Worm (Caenorhabditis elegans) whole organism, young adult: ENCODE results near the gene clec-166.
A peak's percentile ranks its signal among the peaks of the same experiment; 100 is the strongest.

ENCODE experiments used
- C17E4.6 ChIP-seq: fragments of 200-800 bp; sonication (Bioruptor generic); IDR thresholded peaks from 2 replicates; pipeline ENCODE4 v1.3.6; 2022; ENCODE audit warnings: missing genetic modification reagents, missing genetic modification characterization, missing compliant biosample characterization
- F22D6.2 ChIP-seq: sonication (generic microtip); optimal IDR thresholded peaks from 2 replicates; lab custom pipeline; 2016; ENCODE audit warnings: mild to moderate bottlenecking, missing genetic modification characterization, missing compliant biosample characterization
- F23B12.7 ChIP-seq: sonication (generic microtip); optimal IDR thresholded peaks from 2 replicates; lab custom pipeline; 2017; ENCODE audit warnings: missing genetic modification characterization, mild to moderate bottlenecking, missing compliant biosample characterization, antibody characterized with exemption, moderate library complexity; ENCODE audit not compliant: insufficient read depth
- F33H1.4 ChIP-seq: fragments of 200-800 bp; sonication (Bioruptor generic); IDR thresholded peaks from 2 replicates; pipeline ENCODE4 v1.3.6; 2022; ENCODE audit warnings: missing genetic modification reagents, missing genetic modification characterization, missing compliant biosample characterization
- F49E8.2 ChIP-seq: sonication (generic microtip); optimal IDR thresholded peaks from 3 replicates; lab custom pipeline; 2017; ENCODE audit warnings: missing genetic modification characterization, mild to moderate bottlenecking, missing compliant biosample characterization, antibody characterized with exemption, moderate library complexity; ENCODE audit not compliant: insufficient read depth
- F55B11.4 ChIP-seq: sonication (generic microtip); optimal IDR thresholded peaks from 2 replicates; lab custom pipeline; 2016; ENCODE audit warnings: missing compliant biosample characterization, missing genetic modification characterization, borderline replicate concordance; ENCODE audit not compliant: insufficient read depth
- F57A8.1 ChIP-seq: fragments of 200-800 bp; sonication (Bioruptor generic); optimal IDR thresholded peaks from 2 replicates; lab custom pipeline; 2018; ENCODE audit warnings: mild to moderate bottlenecking, missing genetic modification characterization, moderate library complexity, missing compliant biosample characterization
- Y95B8A.8 ChIP-seq: fragments of 200-800 bp; sonication (Bioruptor generic); IDR thresholded peaks from 2 replicates; pipeline ENCODE4 v1.3.6; 2022; ENCODE audit warnings: missing genetic modification reagents, missing genetic modification characterization, missing compliant biosample characterization
- aptf-3 ChIP-seq: fragments of 200-800 bp; sonication (Bioruptor generic); IDR thresholded peaks from 2 replicates; pipeline ENCODE4 v1.3.6; 2022; ENCODE audit warnings: missing genetic modification characterization, missing compliant biosample characterization
- attf-3 ChIP-seq: fragments of 200-800 bp; sonication (Bioruptor generic); conservative IDR thresholded peaks from 2 replicates; pipeline ENCODE4 v1.3.6; 2022; ENCODE audit warnings: missing genetic modification reagents, missing genetic modification characterization, missing compliant biosample characterization
- attf-5 ChIP-seq: fragments of 200-800 bp; sonication (Bioruptor generic); optimal IDR thresholded peaks from 2 replicates; lab custom pipeline; 2018; ENCODE audit warnings: mild to moderate bottlenecking, missing genetic modification characterization, missing compliant biosample characterization
- attf-6 ChIP-seq: fragments of 200-800 bp; sonication (Bioruptor generic); IDR thresholded peaks from 2 replicates; pipeline ENCODE4 v1.3.6; 2022; ENCODE audit warnings: missing genetic modification reagents, missing genetic modification characterization, missing compliant biosample characterization
- bed-1 ChIP-seq: fragments of 200-800 bp; sonication (Bioruptor generic); IDR thresholded peaks from 2 replicates; pipeline ENCODE4 v1.3.6; 2022; ENCODE audit warnings: missing genetic modification reagents, missing genetic modification characterization, missing compliant biosample characterization
- bed-2 ChIP-seq: fragments of 200-800 bp; sonication (Bioruptor generic); IDR thresholded peaks from 2 replicates; pipeline ENCODE4 v1.3.6; 2022; ENCODE audit warnings: missing genetic modification reagents, missing genetic modification characterization, missing compliant biosample characterization
- ceh-27 ChIP-seq: fragments of 200-800 bp; sonication (Bioruptor generic); optimal IDR thresholded peaks from 2 replicates; lab custom pipeline; 2018; ENCODE audit warnings: mild to moderate bottlenecking, missing genetic modification characterization, moderate library complexity, missing compliant biosample characterization
- ceh-40 ChIP-seq: fragments of 200-800 bp; sonication (Bioruptor generic); IDR thresholded peaks from 2 replicates; pipeline ENCODE4 v1.3.6; 2022; ENCODE audit warnings: missing genetic modification characterization, missing compliant biosample characterization
- egrh-3 ChIP-seq: fragments of 200-800 bp; sonication (Bioruptor generic); IDR thresholded peaks from 2 replicates; pipeline ENCODE4 v1.3.6; 2022; ENCODE audit warnings: missing genetic modification reagents, missing genetic modification characterization, missing compliant biosample characterization
- gei-17 ChIP-seq: fragments of 200-800 bp; sonication (Bioruptor generic); optimal IDR thresholded peaks from 2 replicates; lab custom pipeline; 2018; ENCODE audit warnings: mild to moderate bottlenecking, missing genetic modification characterization, missing compliant biosample characterization
- him-1 ChIP-seq: sonication (generic microtip); optimal IDR thresholded peaks from 2 replicates; lab custom pipeline; 2016; ENCODE audit warnings: missing genotype, missing genetic modification reagents, missing genetic modification characterization, missing compliant biosample characterization
- hlh-12 ChIP-seq: sonication (generic microtip); optimal IDR thresholded peaks from 2 replicates; lab custom pipeline; 2016; ENCODE audit warnings: missing genetic modification characterization, missing compliant biosample characterization
- hrde-1 ChIP-seq: sonication (generic microtip); optimal IDR thresholded peaks from 2 replicates; lab custom pipeline; 2016; ENCODE audit warnings: missing genetic modification characterization, mild to moderate bottlenecking, missing compliant biosample characterization, moderate library complexity, missing genotype, missing genetic modification reagents, borderline replicate concordance
- lag-1 ChIP-seq: fragments of 200-800 bp; sonication (Bioruptor generic); IDR thresholded peaks from 2 replicates; pipeline ENCODE4 v1.3.6; 2022; ENCODE audit warnings: missing genetic modification reagents, missing genetic modification characterization, missing compliant biosample characterization
- let-526 ChIP-seq: fragments of 200-800 bp; sonication (Bioruptor generic); IDR thresholded peaks from 2 replicates; pipeline ENCODE4 v1.3.6; 2022; ENCODE audit warnings: missing genetic modification reagents, missing genetic modification characterization, missing compliant biosample characterization
- lin-54 ChIP-seq: fragments of 200-800 bp; sonication (Bioruptor generic); optimal IDR thresholded peaks from 2 replicates; lab custom pipeline; 2018; ENCODE audit warnings: mild to moderate bottlenecking, missing genetic modification characterization, missing compliant biosample characterization
- madf-10 ChIP-seq: sonication (generic microtip); optimal IDR thresholded peaks from 2 replicates; lab custom pipeline; 2016; ENCODE audit warnings: mild to moderate bottlenecking, missing genetic modification characterization, missing compliant biosample characterization
- mcd-1 ChIP-seq: fragments of 200-800 bp; sonication (Bioruptor generic); IDR thresholded peaks from 2 replicates; pipeline ENCODE4 v1.3.6; 2022; ENCODE audit warnings: missing genetic modification reagents, missing genetic modification characterization, missing compliant biosample characterization
- nfya-2 ChIP-seq: fragments of 200-800 bp; sonication (Bioruptor generic); IDR thresholded peaks from 2 replicates; pipeline ENCODE4 v1.3.6; 2022; ENCODE audit warnings: missing genetic modification reagents, missing genetic modification characterization, missing compliant biosample characterization
- nhr-27 ChIP-seq: fragments of 200-800 bp; sonication (Bioruptor generic); optimal IDR thresholded peaks from 2 replicates; lab custom pipeline; 2018; ENCODE audit warnings: mild to moderate bottlenecking, missing genetic modification characterization, moderate library complexity, missing compliant biosample characterization
- pbrm-1 ChIP-seq: fragments of 200-800 bp; sonication (Bioruptor generic); IDR thresholded peaks from 2 replicates; pipeline ENCODE4 v1.3.6; 2022; ENCODE audit warnings: missing genetic modification reagents, missing genetic modification characterization, missing compliant biosample characterization
- pha-4 ChIP-seq: fragments of 150-350 bp; sonication (generic microtip); optimal IDR thresholded peaks from 2 replicates; lab custom pipeline; 2014; ENCODE audit warnings: missing biosample characterization, missing genetic modification reagents, missing genetic modification characterization
- rcor-1 ChIP-seq: fragments of 200-800 bp; sonication (Bioruptor generic); IDR thresholded peaks from 2 replicates; pipeline ENCODE4 v1.3.6; 2022; ENCODE audit warnings: missing genetic modification reagents, missing genetic modification characterization, missing compliant biosample characterization
- rec-8 ChIP-seq, 2 experiments: sonication (generic microtip); optimal IDR thresholded peaks; 2 replicates each; lab custom pipeline; 2016; ENCODE audit warnings: mild to moderate bottlenecking in 2 of 2, missing genetic modification characterization in 2 of 2, missing genetic modification reagents in 2 of 2, missing genotype in 2 of 2, missing biosample characterization in 1 of 2, missing compliant biosample characterization in 1 of 2, moderate library complexity in 1 of 2
- sdz-38 ChIP-seq: sonication (generic microtip); optimal IDR thresholded peaks from 2 replicates; lab custom pipeline; 2016; ENCODE audit warnings: missing genotype, missing genetic modification characterization, missing compliant biosample characterization
- snpc-1.1 ChIP-seq: sonication (generic microtip); optimal IDR thresholded peaks from 2 replicates; lab custom pipeline; 2017; ENCODE audit warnings: missing genetic modification characterization, mild to moderate bottlenecking, missing compliant biosample characterization, antibody characterized with exemption, moderate library complexity, missing genotype, missing genetic modification reagents; ENCODE audit not compliant: insufficient read depth
- snpc-1.3 ChIP-seq: sonication (generic microtip); optimal IDR thresholded peaks from 2 replicates; lab custom pipeline; 2017; ENCODE audit warnings: missing genetic modification characterization, mild to moderate bottlenecking, missing compliant biosample characterization, antibody characterized with exemption, moderate library complexity, missing genotype, missing genetic modification reagents; ENCODE audit not compliant: insufficient read depth
- somi-1 ChIP-seq: fragments of 200-800 bp; sonication (Bioruptor generic); optimal IDR thresholded peaks from 2 replicates; lab custom pipeline; 2018; ENCODE audit warnings: mild to moderate bottlenecking, missing genetic modification characterization, missing compliant biosample characterization
- sptf-2 ChIP-seq: fragments of 200-800 bp; sonication (Bioruptor generic); optimal IDR thresholded peaks from 2 replicates; lab custom pipeline; 2018; ENCODE audit warnings: mild to moderate bottlenecking, missing genetic modification characterization, missing compliant biosample characterization
- xnd-1 ChIP-seq: sonication (generic microtip); optimal IDR thresholded peaks from 2 replicates; lab custom pipeline; 2016; ENCODE audit warnings: missing genotype, missing genetic modification reagents, missing genetic modification characterization, missing compliant biosample characterization
- ztf-18 ChIP-seq: sonication (generic microtip); optimal IDR thresholded peaks from 2 replicates; lab custom pipeline; 2016; ENCODE audit warnings: missing genotype, mild to moderate bottlenecking, missing genetic modification characterization, missing compliant biosample characterization
- ztf-26 ChIP-seq: sonication (generic microtip); optimal IDR thresholded peaks from 2 replicates; lab custom pipeline; 2017; ENCODE audit warnings: missing genetic modification characterization, missing compliant biosample characterization
- ztf-28 ChIP-seq: fragments of 200-800 bp; sonication (Bioruptor generic); IDR thresholded peaks from 2 replicates; pipeline ENCODE4 v1.3.6; 2022; ENCODE audit warnings: missing genetic modification reagents, missing genetic modification characterization, missing compliant biosample characterization

clec-166 gene

ce11 chrIV:1239686-1240085 is 11.5 kb downstream of the clec-166 start, which contains the start of gene F38A1.8 (continued):
- TF ChIP-seq hlh-12 (tag; lab: Kevin White, UChicago) = no peak
- no peak for TF ChIP-seq egrh-3 (GFP tag; lab: Robert Waterston, UW)
- peak; percentile 50; the same call in 1 of the 2 replicates for TF ChIP-seq mcd-1 (GFP tag; lab: Robert Waterston, UW)
- TF ChIP-seq sdz-38 (tag; lab: Kevin White, UChicago) = no peak
- TF ChIP-seq F57A8.1 (GFP tag; lab: Kevin White, UChicago) = no peak
- no peak for TF ChIP-seq F49E8.2
- peak; percentile 6 for TF ChIP-seq F23B12.7 (tag; lab: Kevin White, UChicago)
- TF ChIP-seq Y95B8A.8 (GFP tag; lab: Robert Waterston, UW) = no peak
- peak; percentile 45 for TF ChIP-seq him-1
- TF ChIP-seq lin-54 (GFP tag; lab: Kevin White, UChicago) = peak; percentile 56
- TF ChIP-seq ceh-40 = no peak
- no peak for TF ChIP-seq ztf-18 (tag; lab: Kevin White, UChicago)
- no peak for TF ChIP-seq ceh-27 (GFP tag; lab: Kevin White, UChicago)
- no peak for TF ChIP-seq rcor-1 (GFP tag; lab: Robert Waterston, UW)
- TF ChIP-seq xnd-1 (tag; lab: Kevin White, UChicago) = no peak
- no peak for TF ChIP-seq somi-1 (GFP tag; lab: Kevin White, UChicago)

ce11 chrIV:1238147-1238546 is 13.0 kb downstream of the clec-166 start:
- TF ChIP-seq bed-2 (GFP tag; lab: Robert Waterston, UW) = no peak
- TF ChIP-seq F55B11.4 (tag; lab: Kevin White, UChicago) = no peak
- TF ChIP-seq bed-1 = no peak
- no peak for TF ChIP-seq pha-4 (tag; lab: Kevin White, UChicago)
- no peak for TF ChIP-seq C17E4.6
- no peak for TF ChIP-seq snpc-1.3
- TF ChIP-seq madf-10 (tag; lab: Kevin White, UChicago) = no peak
- TF ChIP-seq snpc-1.1 (tag; lab: Kevin White, UChicago) = no peak
- no peak for TF ChIP-seq F22D6.2 (tag; lab: Kevin White, UChicago)
- TF ChIP-seq ztf-26 (tag; lab: Kevin White, UChicago) = no peak
- no peak for TF ChIP-seq him-1
- no peak for TF ChIP-seq gei-17
- no peak for TF ChIP-seq lag-1 (GFP tag; lab: Robert Waterston, UW)
- no peak for TF ChIP-seq attf-6
- TF ChIP-seq, all 124 proteins: peak for 0

- TF ChIP-seq hrde-1 (tag; lab: Kevin White, UChicago) (no peak), F55B11.4 (tag; lab: Kevin White, UChicago) (no peak), aptf-3 (GFP tag; lab: Robert Waterston, UW) (no peak), let-526 (GFP tag; lab: Robert Waterston, UW) (no peak), nhr-27 (no peak), pha-4 (tag; lab: Kevin White, UChicago) (no peak), attf-3 (GFP tag; lab: Robert Waterston, UW) (no peak), F33H1.4 (GFP tag; lab: Robert Waterston, UW) (no peak), pbrm-1 (GFP tag; lab: Robert Waterston, UW) (no peak), rec-8 (tag; optimal IDR thresholded peaks at IDR 0.05; lab: Kevin White, UChicago) (no peak), sptf-2 (GFP tag; lab: Kevin White, UChicago) (no peak), attf-5 (GFP tag; lab: Kevin White, UChicago) (no peak), ztf-28 (GFP tag; lab: Robert Waterston, UW) (no peak), ztf-26 (tag; lab: Kevin White, UChicago) (no peak), nfya-2 (no peak)
These were observed 15.4 kb downstream of the clec-166 start for ce11 chrIV:1235785-1236184.
